Worm (Caenorhabditis elegans) whole organism, L4/young adult: ENCODE results near the gene T28C6.7.

Experiments used
- dao-5 ChIP-seq: sonication (generic microtip); optimal IDR thresholded peaks from 2 replicates; lab custom pipeline; 2016; ENCODE audit warnings: missing genotype, missing genetic modification characterization, moderate library complexity, missing compliant biosample characterization
- him-1 ChIP-seq: sonication (generic microtip); optimal IDR thresholded peaks from 2 replicates; lab custom pipeline; 2016; ENCODE audit warnings: missing genotype, missing genetic modification reagents, missing genetic modification characterization, missing compliant biosample characterization

DNA sequence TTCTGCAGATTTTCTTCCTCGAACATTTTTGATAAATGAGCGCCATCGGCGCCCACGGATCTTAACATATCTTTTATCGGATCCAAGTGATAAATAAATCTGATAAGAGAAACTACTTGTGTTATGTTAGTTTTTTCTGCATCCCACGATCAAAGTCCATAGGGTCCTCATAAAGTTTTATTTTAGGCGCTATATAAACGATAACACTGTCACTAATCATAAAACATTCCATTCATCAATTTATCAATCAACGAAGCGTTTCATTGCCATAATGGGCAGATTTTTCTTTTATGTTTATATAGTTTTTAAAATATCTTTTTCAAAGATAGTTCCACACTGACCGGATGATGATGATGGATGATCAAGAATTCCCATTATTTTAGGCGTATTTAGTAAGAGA is 37.1 kb downstream of the T28C6.7 start:
- TF ChIP-seq him-1 (tag; lab: Kevin White, UChicago) (no peak), dao-5 (no peak)
